Fruit fly (Drosophila melanogaster) whole organism, embryonic: ENCODE data around the gene CG2931.

Experiments
- ATbp ChIP-seq: fragments of 200-800 bp; sonication (Bioruptor generic); optimal IDR thresholded peaks from 2 replicates; lab custom pipeline; 2017; ENCODE audit warnings: missing biosample characterization, mild to moderate bottlenecking, missing genetic modification characterization, missing genetic modification reagents
- Adf1 ChIP-seq: fragments of 200-800 bp; sonication (Bioruptor generic); IDR thresholded peaks from 2 replicates; pipeline ENCODE4 v1.3.6; 2022; ENCODE audit warnings: missing biosample characterization, missing genetic modification characterization
- Atf3 ChIP-seq: fragments of 200-800 bp; sonication (Bioruptor generic); optimal IDR thresholded peaks from 3 replicates; lab custom pipeline; 2016; ENCODE audit warnings: missing biosample characterization, missing genetic modification characterization
- Atf6 ChIP-seq: fragments of 200-800 bp; sonication (Bioruptor generic); IDR thresholded peaks from 2 replicates; pipeline ENCODE4 v1.3.6; 2022; ENCODE audit warnings: missing biosample characterization, missing genetic modification characterization
- Bdp1 ChIP-seq: fragments of 200-800 bp; sonication (Bioruptor generic); optimal IDR thresholded peaks from 3 replicates; lab custom pipeline; 2016; ENCODE audit warnings: missing biosample characterization, missing genetic modification characterization
- BtbVII ChIP-seq: fragments of 200-800 bp; sonication (Bioruptor generic); optimal IDR thresholded peaks from 3 replicates; lab custom pipeline; 2017; ENCODE audit warnings: missing biosample characterization, mild to moderate bottlenecking, missing genetic modification characterization
- CG10147 ChIP-seq: fragments of 200-800 bp; sonication (Bioruptor generic); optimal IDR thresholded peaks from 2 replicates; lab custom pipeline; 2019; ENCODE audit warnings: missing biosample characterization, mild to moderate bottlenecking, missing genetic modification characterization, moderate library complexity
- CG10267 ChIP-seq: fragments of 200-800 bp; sonication (Bioruptor generic); optimal IDR thresholded peaks from 2 replicates; lab custom pipeline; 2018; ENCODE audit warnings: missing biosample characterization, mild to moderate bottlenecking, missing genetic modification characterization, moderate library complexity
- CG12155 ChIP-seq: fragments of 200-800 bp; sonication (Bioruptor generic); optimal IDR thresholded peaks from 3 replicates; lab custom pipeline; 2016; ENCODE audit warnings: missing biosample characterization, missing genetic modification characterization
- CG12391 ChIP-seq: fragments of 200-800 bp; sonication (Bioruptor generic); optimal IDR thresholded peaks from 3 replicates; lab custom pipeline; 2018; ENCODE audit warnings: missing biosample characterization, mild to moderate bottlenecking, missing genetic modification characterization, moderate library complexity
- CG13287 ChIP-seq: fragments of 200-800 bp; sonication (Bioruptor generic); IDR thresholded peaks from 2 replicates; pipeline ENCODE4 v1.3.6; 2022; ENCODE audit warnings: missing biosample characterization, missing genetic modification characterization; ENCODE audit not compliant: partially characterized antibody
- CG14667 ChIP-seq: fragments of 200-800 bp; sonication (Bioruptor generic); IDR thresholded peaks from 2 replicates; pipeline ENCODE4 v1.3.6; 2022; ENCODE audit warnings: missing biosample characterization, missing genetic modification characterization
- CG14710 ChIP-seq: fragments of 200-800 bp; sonication (Bioruptor generic); optimal IDR thresholded peaks from 3 replicates; lab custom pipeline; 2019; ENCODE audit warnings: missing biosample characterization, mild to moderate bottlenecking, missing genetic modification characterization, moderate library complexity
- CG14860 ChIP-seq: fragments of 200-800 bp; sonication (Bioruptor generic); IDR thresholded peaks from 3 replicates; pipeline ENCODE4 v1.3.6; 2022; ENCODE audit warnings: missing biosample characterization, missing genetic modification characterization; ENCODE audit not compliant: partially characterized antibody
- CG14965 ChIP-seq: fragments of 200-800 bp; sonication (Bioruptor generic); optimal IDR thresholded peaks from 2 replicates; lab custom pipeline; 2016; ENCODE audit warnings: missing biosample characterization, missing genetic modification characterization, borderline replicate concordance
- CG17829 ChIP-seq: fragments of 200-800 bp; optimal IDR thresholded peaks from 2 replicates; lab custom pipeline; 2019; ENCODE audit warnings: missing biosample characterization, mild to moderate bottlenecking, missing genetic modification characterization, moderate library complexity
- CG3838 ChIP-seq: fragments of 200-800 bp; sonication (Bioruptor generic); optimal IDR thresholded peaks from 3 replicates; lab custom pipeline; 2016; ENCODE audit warnings: missing biosample characterization, missing genetic modification characterization
- CG7839 ChIP-seq: fragments of 200-800 bp; sonication (Bioruptor generic); optimal IDR thresholded peaks from 3 replicates; lab custom pipeline; 2018; ENCODE audit warnings: missing biosample characterization, mild to moderate bottlenecking, missing genetic modification characterization, moderate library complexity
- CG7928 ChIP-seq: fragments of 200-800 bp; sonication (Bioruptor generic); optimal IDR thresholded peaks from 2 replicates; lab custom pipeline; 2017; ENCODE audit warnings: missing biosample characterization, mild to moderate bottlenecking, missing genetic modification characterization
- CG7963 ChIP-seq: fragments of 200-800 bp; sonication (Bioruptor generic); IDR thresholded peaks from 3 replicates; pipeline ENCODE4 v1.3.6; 2022; ENCODE audit warnings: missing biosample characterization, missing genetic modification characterization; ENCODE audit not compliant: partially characterized antibody
- CHES-1-like ChIP-seq: fragments of 200-800 bp; sonication (Bioruptor generic); optimal IDR thresholded peaks from 2 replicates; lab custom pipeline; 2016; ENCODE audit warnings: missing biosample characterization, missing genetic modification characterization
- CrebB ChIP-seq: fragments of 200-800 bp; sonication (Bioruptor generic); optimal IDR thresholded peaks from 3 replicates; lab custom pipeline; 2018; ENCODE audit warnings: missing biosample characterization, mild to moderate bottlenecking, missing genetic modification characterization
- Hr51 ChIP-seq, 2 experiments: fragments of 200-800 bp; sonication (Bioruptor generic); optimal IDR thresholded peaks; 2 replicates in 1 of 2; 3 replicates in 1 of 2; lab custom pipeline; 2016 to 2018; ENCODE audit warnings: missing biosample characterization in 2 of 2, missing genetic modification characterization in 2 of 2, mild to moderate bottlenecking in 1 of 2, moderate library complexity in 1 of 2
- Rx ChIP-seq: fragments of 200-800 bp; sonication (Bioruptor generic); IDR thresholded peaks from 2 replicates; pipeline ENCODE4 v1.3.6; 2022; ENCODE audit warnings: missing biosample characterization, missing genetic modification characterization
- Sox102F ChIP-seq: fragments of 200-800 bp; sonication (Bioruptor generic); optimal IDR thresholded peaks from 2 replicates; lab custom pipeline; 2018; ENCODE audit warnings: missing biosample characterization, mild to moderate bottlenecking, missing genetic modification characterization, moderate library complexity
- Sry-δ ChIP-seq: fragments of 200-800 bp; sonication (Bioruptor generic); optimal IDR thresholded peaks from 2 replicates; lab custom pipeline; 2016; ENCODE audit warnings: missing biosample characterization, missing genetic modification characterization
- ato ChIP-seq: fragments of 200-800 bp; sonication (Bioruptor generic); IDR thresholded peaks from 2 replicates; pipeline ENCODE4 v1.3.6; 2022; ENCODE audit warnings: missing biosample characterization, missing genetic modification characterization; ENCODE audit not compliant: partially characterized antibody
- bab2 ChIP-seq: fragments of 200-800 bp; sonication (Bioruptor generic); optimal IDR thresholded peaks from 2 replicates; lab custom pipeline; 2016; ENCODE audit warnings: missing biosample characterization, missing genetic modification characterization
- croc ChIP-seq: fragments of 200-800 bp; sonication (Bioruptor generic); conservative IDR thresholded peaks from 3 replicates; pipeline ENCODE4 v1.3.6; 2022; ENCODE audit warnings: missing biosample characterization, missing genetic modification characterization
- dan ChIP-seq: fragments of 200-800 bp; sonication (Bioruptor generic); IDR thresholded peaks from 2 replicates; pipeline ENCODE4 v1.3.6; 2022; ENCODE audit warnings: missing biosample characterization, missing genetic modification characterization
- dmrt11E ChIP-seq: fragments of 200-800 bp; sonication (Bioruptor generic); optimal IDR thresholded peaks from 3 replicates; lab custom pipeline; 2018; ENCODE audit warnings: missing biosample characterization, mild to moderate bottlenecking, missing genetic modification characterization, moderate library complexity
- ewg ChIP-seq: fragments of 200-800 bp; sonication (Bioruptor generic); optimal IDR thresholded peaks from 3 replicates; lab custom pipeline; 2017; ENCODE audit warnings: mild to moderate bottlenecking, missing biosample characterization, missing genetic modification reagents, missing genetic modification characterization
- hbn ChIP-seq: fragments of 200-800 bp; sonication (Bioruptor generic); IDR thresholded peaks from 2 replicates; pipeline ENCODE4 v1.3.6; 2022; ENCODE audit warnings: missing biosample characterization, missing genetic modification characterization; ENCODE audit not compliant: partially characterized antibody
- lov ChIP-seq, 2 experiments: fragments of 200-800 bp in 1 of 2; fragments of >200 bp in 1 of 2; sonication (Bioruptor generic) in 1 of 2; IDR thresholded peaks in 1 of 2; optimal IDR thresholded peaks in 1 of 2; 2 replicates in 1 of 2; 3 replicates in 1 of 2; pipeline versions ENCODE4 v1.3.6 to Lab custom; 2017 to 2022; ENCODE audit warnings: missing biosample characterization in 1 of 2, missing genetic modification characterization in 1 of 2
- odd ChIP-seq: fragments of 200-800 bp; sonication (Bioruptor generic); optimal IDR thresholded peaks from 2 replicates; lab custom pipeline; 2017; ENCODE audit warnings: missing biosample characterization, mild to moderate bottlenecking, missing genetic modification characterization
- prd ChIP-seq, 3 experiments: fragments of >200 bp in 2 of 3; fragments of 200-800 bp in 1 of 3; sonication (Bioruptor generic) in 1 of 3; optimal IDR thresholded peaks in 2 of 3; IDR thresholded peaks in 1 of 3; 2 replicates in 2 of 3; 3 replicates in 1 of 3; pipeline versions ENCODE4 v1.3.6 to Lab custom; 2017 to 2022; ENCODE audit warnings: missing biosample characterization in 1 of 3, missing genetic modification characterization in 1 of 3
- pum ChIP-seq: fragments of 200-800 bp; sonication (Bioruptor generic); optimal IDR thresholded peaks from 2 replicates; lab custom pipeline; 2016; ENCODE audit warnings: missing biosample characterization, missing genetic modification characterization
- repo ChIP-seq: fragments of 200-800 bp; sonication (Bioruptor generic); optimal IDR thresholded peaks from 2 replicates; lab custom pipeline; 2016; ENCODE audit warnings: missing biosample characterization, missing genetic modification characterization
- rib ChIP-seq: fragments of 200-800 bp; sonication (Bioruptor generic); IDR thresholded peaks from 2 replicates; pipeline ENCODE4 v1.3.6; 2022; ENCODE audit warnings: missing biosample characterization, missing genetic modification characterization
- run ChIP-seq: fragments of 200-800 bp; sonication (Bioruptor generic); optimal IDR thresholded peaks from 3 replicates; lab custom pipeline; 2018; ENCODE audit warnings: missing biosample characterization, mild to moderate bottlenecking, missing genetic modification characterization
- sc ChIP-seq, 3 experiments: fragments of >200 bp in 2 of 3; fragments of 200-800 bp in 1 of 3; sonication (Bioruptor generic) in 1 of 3; optimal IDR thresholded peaks; 2 replicates in 2 of 3; 3 replicates in 1 of 3; lab custom pipeline; 2017; ENCODE audit warnings: mild to moderate bottlenecking in 1 of 3, missing biosample characterization in 1 of 3, missing genetic modification characterization in 1 of 3, missing genetic modification reagents in 1 of 3
- scrt ChIP-seq: fragments of 200-800 bp; sonication (Bioruptor generic); optimal IDR thresholded peaks from 2 replicates; lab custom pipeline; 2018; ENCODE audit warnings: missing biosample characterization, mild to moderate bottlenecking, missing genetic modification characterization, moderate library complexity
- sima ChIP-seq: fragments of 200-800 bp; sonication (Bioruptor generic); optimal IDR thresholded peaks from 2 replicates; lab custom pipeline; 2016; ENCODE audit warnings: missing biosample characterization, missing genetic modification characterization
- slou ChIP-seq: fragments of 200-800 bp; sonication (Bioruptor generic); optimal IDR thresholded peaks from 3 replicates; lab custom pipeline; 2016; ENCODE audit warnings: missing biosample characterization, missing genetic modification characterization
- slp2 ChIP-seq: fragments of 200-800 bp; sonication (Bioruptor generic); optimal IDR thresholded peaks from 2 replicates; lab custom pipeline; 2016; ENCODE audit warnings: missing biosample characterization, missing genetic modification characterization
- stwl ChIP-seq: fragments of 200-800 bp; sonication (Bioruptor generic); optimal IDR thresholded peaks from 3 replicates; lab custom pipeline; 2018; ENCODE audit warnings: missing biosample characterization, mild to moderate bottlenecking, missing genetic modification characterization, moderate library complexity
- unpg ChIP-seq: fragments of 200-800 bp; sonication (Bioruptor generic); optimal IDR thresholded peaks from 3 replicates; lab custom pipeline; 2018; ENCODE audit warnings: missing biosample characterization, mild to moderate bottlenecking, missing genetic modification characterization, moderate library complexity
- vfl ChIP-seq: fragments of 200-800 bp; sonication (Bioruptor generic); optimal IDR thresholded peaks from 2 replicates; lab custom pipeline; 2016; ENCODE audit warnings: missing biosample characterization, missing genetic modification characterization

The CG2931 gene

dm6 chr3R:5591398-5591853 is 23.0 kb upstream of the CG2931 start, which contains the start of the genes noi and Vha26 (continued):
- no peak for TF ChIP-seq CG14667
- peak; percentile 10 for TF ChIP-seq bab2 (GFP tag; lab: Kevin White, UChicago)
- TF ChIP-seq odd = no peak
- no peak for TF ChIP-seq run (tag; lab: Kevin White, UChicago)
- TF ChIP-seq scrt (GFP tag; lab: Kevin White, UChicago) = no peak
- no peak for TF ChIP-seq croc
- 0 out of 2 replicates have a peak, but pooled peaks have one; percentile 27 for TF ChIP-seq hbn
- TF ChIP-seq CG12155 (GFP tag; lab: Kevin White, UChicago) = peak; percentile 42
- no peak for TF ChIP-seq repo
- TF ChIP-seq CG14965 = no peak
- TF ChIP-seq slp2 (GFP tag; lab: Kevin White, UChicago) = no peak
- TF ChIP-seq CrebB (tag; lab: Kevin White, UChicago) = no peak
- TF ChIP-seq Bdp1 = peak; percentile 35
- TF ChIP-seq lov (optimal IDR thresholded peaks at IDR 0.05; lab: Kevin White, UChicago) = no peak
- no peak for TF ChIP-seq lov (GFP tag; IDR thresholded peaks at IDR 0.05; lab: Robert Waterston, UW)
- no peak for TF ChIP-seq Atf3 (GFP tag; lab: Kevin White, UChicago)
- no peak for TF ChIP-seq Sox102F (GFP tag; lab: Kevin White, UChicago)
- TF ChIP-seq CG14860 (GFP tag; lab: Robert Waterston, UW) = peak; percentile 36; the same call in 1 of the 3 replicates
- TF ChIP-seq ATbp (GFP tag; lab: Kevin White, UChicago) = no peak
- TF ChIP-seq CG10267 (tag; lab: Kevin White, UChicago) = peak; percentile 72
- TF ChIP-seq CG12391 (tag; lab: Kevin White, UChicago) = peak; percentile 72
- TF ChIP-seq CG17829 = peak; percentile 73
- no peak for TF ChIP-seq BtbVII (GFP tag; lab: Kevin White, UChicago)
- no peak for TF ChIP-seq prd (optimal IDR thresholded peaks at IDR 0.05; lab: Kevin White, UChicago)
- peak; percentile 29; the same call in 1 of the 3 replicates for TF ChIP-seq prd (GFP tag; IDR thresholded peaks at IDR 0.05; lab: Robert Waterston, UW)
- no peak for TF ChIP-seq sima (GFP tag; lab: Kevin White, UChicago)
- TF ChIP-seq CG7928 (GFP tag; lab: Kevin White, UChicago) = peak; percentile 96
- TF ChIP-seq dan (GFP tag; lab: Robert Waterston, UW) = no peak
- TF ChIP-seq rib (GFP tag; lab: Robert Waterston, UW) = no peak
- TF ChIP-seq vfl (GFP tag; lab: Kevin White, UChicago) = no peak
- TF ChIP-seq unpg = no peak
- no peak; the same call in none of the 2 replicates for TF ChIP-seq CG13287
- no peak for TF ChIP-seq sc (optimal IDR thresholded peaks at IDR 0.05; lab: Kevin White, UChicago)
- TF ChIP-seq sc (GFP tag; optimal IDR thresholded peaks at IDR 0.05; lab: Kevin White, UChicago) = no peak
- TF ChIP-seq CG3838 (GFP tag; lab: Kevin White, UChicago) = no peak
- TF ChIP-seq Sry-δ (GFP tag; lab: Kevin White, UChicago) = peak; percentile 74
- no peak for TF ChIP-seq ewg (GFP tag; lab: Kevin White, UChicago)
- TF ChIP-seq ato (GFP tag; lab: Robert Waterston, UW) = no peak
- peak; percentile 10 for TF ChIP-seq slou
- no peak for TF ChIP-seq Atf6 (GFP tag; lab: Robert Waterston, UW)
- no peak for TF ChIP-seq CG10147
- peak in 1 of 2 experiments; percentile 48 for TF ChIP-seq Hr51 (GFP tag; optimal IDR thresholded peaks at IDR 0.05; lab: Kevin White, UChicago)
- TF ChIP-seq stwl = peak; percentile 75
- TF ChIP-seq Adf1 = 0 out of 2 replicates have a peak, but pooled peaks have one; percentile 24
- TF ChIP-seq CG7839 (tag; lab: Kevin White, UChicago) = no peak
- TF ChIP-seq CG14710 = peak; percentile 99
- no peak for TF ChIP-seq Rx (GFP tag; lab: Robert Waterston, UW)
- peak; percentile 51; the same call in 1 of the 3 replicates for TF ChIP-seq CG7963 (GFP tag; lab: Robert Waterston, UW)
- TF ChIP-seq dmrt11E (tag; lab: Kevin White, UChicago) = peak; percentile 46
- peak; percentile 3 for TF ChIP-seq CHES-1-like (GFP tag; lab: Kevin White, UChicago)
- peak; percentile 34 for TF ChIP-seq pum (GFP tag; lab: Kevin White, UChicago)
